Fruit fly (Drosophila melanogaster) whole organism, adult: ENCODE data around the gene CD98hc.
A peak's percentile ranks its signal among the peaks of the same experiment; 100 is the strongest.

Experiments used
- Mnt ChIP-seq: fragments of 200-800 bp; sonication (Bioruptor generic); optimal IDR thresholded peaks from 2 replicates; lab custom pipeline; 2016; ENCODE audit warnings: missing biosample characterization, mild to moderate bottlenecking, missing genetic modification characterization
- cic ChIP-seq: fragments of 200-800 bp; sonication (Bioruptor generic); optimal IDR thresholded peaks from 2 replicates; lab custom pipeline; 2017; ENCODE audit warnings: missing biosample characterization, mild to moderate bottlenecking, missing genetic modification characterization, moderate library complexity
- cnc ChIP-seq, 2 experiments: fragments of >200 bp; optimal IDR thresholded peaks; 2 replicates each; lab custom pipeline; 2017
- kay ChIP-seq: fragments of 200-800 bp; sonication (Bioruptor generic); peaks from one replicate; lab custom pipeline; 2016; ENCODE audit warnings: missing biosample characterization, missing genetic modification characterization, borderline replicate concordance

dm6 chr3R:8001074-8001669, 22.9 kb upstream of the CD98hc start, which contains the start of the genes Kmn2 and CG2698:
- TF ChIP-seq cic (GFP tag; lab: Kevin White, UChicago) (peak; percentile 82), Mnt (GFP tag; lab: Kevin White, UChicago) (peak; percentile 88), kay (peak; percentile 91), cnc (optimal IDR thresholded peaks at IDR 0.05; lab: Kevin White, UChicago) (no peak)
